Worm (Caenorhabditis elegans) whole organism, young adult: Measurements from ENCODE around the gene Y45F10C.4.

Experiments used
- Y67H2A.10 ChIP-seq: fragments of 200-800 bp; sonication (Bioruptor generic); conservative IDR thresholded peaks from 2 replicates; pipeline ENCODE4 v1.3.6; 2022; ENCODE audit warnings: missing genetic modification reagents, missing genetic modification characterization, missing compliant biosample characterization
- attf-3 ChIP-seq: fragments of 200-800 bp; sonication (Bioruptor generic); conservative IDR thresholded peaks from 2 replicates; pipeline ENCODE4 v1.3.6; 2022; ENCODE audit warnings: missing genetic modification reagents, missing genetic modification characterization, missing compliant biosample characterization
- ceh-91 ChIP-seq: fragments of 200-800 bp; sonication (Bioruptor generic); IDR thresholded peaks from 2 replicates; pipeline ENCODE4 v1.3.6; 2022; ENCODE audit warnings: missing genetic modification reagents, missing genetic modification characterization, missing compliant biosample characterization

ce11 chrIV:13632613-13633012 is 31.4 kb downstream of the Y45F10C.4 start:
- no peak for TF ChIP-seq Y67H2A.10 (GFP tag; lab: Robert Waterston, UW)
- TF ChIP-seq ceh-91, result no peak
- no peak for TF ChIP-seq attf-3 (GFP tag; lab: Robert Waterston, UW)
